Worm (Caenorhabditis elegans): ENCODE data around the gene C33D9.3.

Gene C33D9.3

ce11 chrIV:8757729-8758128, 35.0 kb downstream of the C33D9.3 start (continued):
- no peak for TF ChIP-seq egl-27 (tag; optimal IDR thresholded peaks at IDR 0.05)
- peak in 1 of 2 experiments; percentile 38 for TF ChIP-seq lsy-2 (tag; optimal IDR thresholded peaks at IDR 0.05)
- no peak for TF ChIP-seq elt-3 (tag; optimal IDR thresholded peaks at IDR 0.05)
- TF ChIP-seq efl-1 (optimal IDR thresholded peaks at IDR 0.05) = peak in 1 of 2 experiments; percentile 12
- TF ChIP-seq efl-1 (GFP tag; optimal IDR thresholded peaks at IDR 0.05 in 1 of 2) = no peak
- no peak for TF ChIP-seq unc-86 (tag; optimal IDR thresholded peaks at IDR 0.05)
- no peak for TF ChIP-seq pag-3 (tag; optimal IDR thresholded peaks at IDR 0.05; ENCODE audit: borderline replicate concordance, insufficient read depth)
- no peak for TF ChIP-seq fkh-8 (tag; optimal IDR thresholded peaks at IDR 0.05)
- TF ChIP-seq elt-2 (tag; optimal IDR thresholded peaks at IDR 0.05) = peak; percentile 69
- no peak for TF ChIP-seq mdl-1 (tag; optimal IDR thresholded peaks at IDR 0.05)
- no peak for TF ChIP-seq fkh-10 (GFP tag; optimal IDR thresholded peaks at IDR 0.05)
- no peak for TF ChIP-seq zag-1 (tag; optimal IDR thresholded peaks at IDR 0.05)
- no peak for TF ChIP-seq nhr-28 (tag; optimal IDR thresholded peaks at IDR 0.05)
- TF ChIP-seq unc-98 (GFP tag; IDR thresholded peaks at IDR 0.05) = no peak
- TF ChIP-seq Y116A8C.19 (tag; optimal IDR thresholded peaks at IDR 0.05; ENCODE audit: borderline replicate concordance) = no peak
- no peak for TF ChIP-seq C04F5.9 (tag; optimal IDR thresholded peaks at IDR 0.05)
- TF ChIP-seq nhr-71 (tag; optimal IDR thresholded peaks at IDR 0.05) = peak; percentile 51
- TF ChIP-seq F16B12.6 (tag; optimal IDR thresholded peaks at IDR 0.05) = no peak
- no peak for TF ChIP-seq mep-1 (tag; optimal IDR thresholded peaks at IDR 0.05)
- TF ChIP-seq aha-1 (tag; optimal IDR thresholded peaks at IDR 0.05) = no peak
- TF ChIP-seq ztf-11 (tag; optimal IDR thresholded peaks at IDR 0.05) = no peak
- TF ChIP-seq unc-130 (tag; optimal IDR thresholded peaks at IDR 0.05) = peak; percentile 31
- no peak for TF ChIP-seq lin-15B (tag; optimal IDR thresholded peaks at IDR 0.05)
- peak; percentile 25 for TF ChIP-seq snu-23 (GFP tag; optimal IDR thresholded peaks at IDR 0.05)
- no peak for TF ChIP-seq nhr-12 (tag; optimal IDR thresholded peaks at IDR 0.05)
- TF ChIP-seq ces-1 (GFP tag; optimal IDR thresholded peaks at IDR 0.05) = no peak
- TF ChIP-seq sox-4 (tag; optimal IDR thresholded peaks at IDR 0.05) = no peak
- no peak for TF ChIP-seq unc-62 (GFP tag; optimal IDR thresholded peaks at IDR 0.05)
- no peak for TF ChIP-seq nhr-11 (tag; optimal IDR thresholded peaks at IDR 0.05)
- TF ChIP-seq tlp-1 (tag; optimal IDR thresholded peaks at IDR 0.05) = no peak
- no peak for TF ChIP-seq nhr-19 (GFP tag; conservative IDR thresholded peaks at IDR 0.05)
- no peak for TF ChIP-seq aly-2 (tag; optimal IDR thresholded peaks at IDR 0.05)
- no peak for TF ChIP-seq jun-1 (tag; optimal IDR thresholded peaks at IDR 0.05)
- TF ChIP-seq ets-5 (GFP tag; IDR thresholded peaks at IDR 0.05) = no peak
- TF ChIP-seq nhr-237 (tag; optimal IDR thresholded peaks at IDR 0.05) = no peak
- TF ChIP-seq nhr-20 (tag; optimal IDR thresholded peaks at IDR 0.05) = peak; percentile 24
- TF ChIP-seq dpl-1 (GFP tag; optimal IDR thresholded peaks at IDR 0.05) = no peak
- TF ChIP-seq dsc-1 (tag; optimal IDR thresholded peaks at IDR 0.05) = no peak
- no peak for TF ChIP-seq grh-1 (GFP tag; IDR thresholded peaks at IDR 0.05)
- no peak for TF ChIP-seq mef-2 (tag; optimal IDR thresholded peaks at IDR 0.05)
- no peak for TF ChIP-seq lin-13 (GFP tag; optimal IDR thresholded peaks at IDR 0.05)
- no peak for TF ChIP-seq tbx-2 (tag; optimal IDR thresholded peaks at IDR 0.05)
- TF ChIP-seq zip-4 (GFP tag; optimal IDR thresholded peaks at IDR 0.05) = no peak
- TF ChIP-seq vab-15 (tag; optimal IDR thresholded peaks at IDR 0.05) = no peak
- TF ChIP-seq sptf-1 (tag; optimal IDR thresholded peaks at IDR 0.05) = no peak
- TF ChIP-seq swsn-7 (tag; optimal IDR thresholded peaks at IDR 0.05) = peak; percentile 5
- peak; percentile 82 for TF ChIP-seq pqm-1 (tag; optimal IDR thresholded peaks at IDR 0.05)
- no peak for TF ChIP-seq irx-1 (tag; optimal IDR thresholded peaks at IDR 0.05)
- no peak for TF ChIP-seq xbp-1 (tag; optimal IDR thresholded peaks at IDR 0.05)
- no peak for TF ChIP-seq sup-37 (GFP tag; optimal IDR thresholded peaks at IDR 0.05)
- no peak for TF ChIP-seq C34B4.2 (tag; optimal IDR thresholded peaks at IDR 0.05)
- no peak for TF ChIP-seq isw-1 (GFP tag; IDR thresholded peaks at IDR 0.05)
- TF ChIP-seq nhr-85 (tag) = no peak
- TF ChIP-seq lin-35 (GFP tag; optimal IDR thresholded peaks at IDR 0.05) = peak in 1 of 2 experiments; percentile 22
- no peak for TF ChIP-seq blmp-1 (tag; optimal IDR thresholded peaks at IDR 0.05)
